Worm (Caenorhabditis elegans) whole organism, late embryonic: Measurements from ENCODE around the gene sel-5.

Experiments used
- C08G9.2 ChIP-seq: sonication (generic microtip); optimal IDR thresholded peaks from 2 replicates; lab custom pipeline; 2016; ENCODE audit warnings: mild to moderate bottlenecking, missing genetic modification characterization, moderate library complexity, missing compliant biosample characterization
- F13H6.1 ChIP-seq: sonication (generic microtip); optimal IDR thresholded peaks from 2 replicates; lab custom pipeline; 2016; ENCODE audit warnings: missing genetic modification characterization, missing compliant biosample characterization
- K02D7.2 ChIP-seq: sonication (generic microtip); optimal IDR thresholded peaks from 2 replicates; lab custom pipeline; 2017; ENCODE audit warnings: mild to moderate bottlenecking, missing genetic modification characterization, missing compliant biosample characterization
- T23F11.4 ChIP-seq: fragments of 200-800 bp; sonication (Bioruptor generic); optimal IDR thresholded peaks from 2 replicates; lab custom pipeline; 2018; ENCODE audit warnings: mild to moderate bottlenecking, missing genetic modification characterization, missing compliant biosample characterization
- ahr-1 ChIP-seq: sonication (generic microtip); optimal IDR thresholded peaks from 2 replicates; lab custom pipeline; 2016; ENCODE audit warnings: missing genetic modification characterization, missing compliant biosample characterization
- ama-1 ChIP-seq: fragments of 150-350 bp; optimal IDR thresholded peaks from 2 replicates; lab custom pipeline; 2014
- ceh-19 ChIP-seq: fragments of 200-800 bp; sonication (Bioruptor generic); optimal IDR thresholded peaks from 2 replicates; lab custom pipeline; 2018; ENCODE audit warnings: mild to moderate bottlenecking, missing genetic modification characterization, missing compliant biosample characterization
- ceh-22 ChIP-seq: sonication (generic microtip); optimal IDR thresholded peaks from 2 replicates; lab custom pipeline; 2017; ENCODE audit warnings: missing biosample characterization, missing genetic modification characterization
- ceh-24 ChIP-seq: sonication (generic microtip); optimal IDR thresholded peaks from 2 replicates; lab custom pipeline; 2016; ENCODE audit warnings: mild to moderate bottlenecking, missing genetic modification characterization, missing compliant biosample characterization
- ceh-30 ChIP-seq: fragments of 150-350 bp; optimal IDR thresholded peaks from 2 replicates; lab custom pipeline; 2014; ENCODE audit warnings: missing biosample characterization, missing genetic modification characterization
- ceh-31 ChIP-seq: sonication (generic microtip); optimal IDR thresholded peaks from 2 replicates; lab custom pipeline; 2016; ENCODE audit warnings: missing genetic modification characterization, missing compliant biosample characterization
- ceh-45 ChIP-seq: fragments of 200-800 bp; sonication (Bioruptor generic); IDR thresholded peaks from 2 replicates; pipeline ENCODE4 v1.3.6; 2022; ENCODE audit warnings: missing genetic modification reagents, missing genetic modification characterization, missing compliant biosample characterization
- ceh-9 ChIP-seq: sonication (generic microtip); optimal IDR thresholded peaks from 2 replicates; lab custom pipeline; 2016; ENCODE audit warnings: mild to moderate bottlenecking, missing genetic modification characterization, inconsistent platforms, missing compliant biosample characterization
- dmd-4 ChIP-seq: sonication (generic microtip); optimal IDR thresholded peaks from 2 replicates; lab custom pipeline; 2016; ENCODE audit warnings: borderline replicate concordance, missing genetic modification characterization, missing compliant biosample characterization
- elt-2 ChIP-seq: sonication (generic microtip); optimal IDR thresholded peaks from 2 replicates; lab custom pipeline; 2016; ENCODE audit warnings: missing genetic modification reagents, missing genetic modification characterization, missing compliant biosample characterization
- elt-4 ChIP-seq: sonication (generic microtip); optimal IDR thresholded peaks from 2 replicates; lab custom pipeline; 2016; ENCODE audit warnings: missing genetic modification characterization, missing compliant biosample characterization
- ets-4 ChIP-seq: sonication (generic microtip); optimal IDR thresholded peaks from 2 replicates; lab custom pipeline; 2016; ENCODE audit warnings: missing genetic modification characterization, missing compliant biosample characterization
- fkh-10 ChIP-seq: fragments of 150-350 bp; optimal IDR thresholded peaks from 2 replicates; lab custom pipeline; 2014; ENCODE audit warnings: missing biosample characterization, missing genetic modification reagents, missing genetic modification characterization
- gmeb-2 ChIP-seq: sonication (generic microtip); optimal IDR thresholded peaks from 2 replicates; lab custom pipeline; 2016; ENCODE audit warnings: missing genetic modification characterization, inconsistent platforms, missing compliant biosample characterization
- hlh-15 ChIP-seq: sonication (generic microtip); optimal IDR thresholded peaks from 2 replicates; lab custom pipeline; 2016; ENCODE audit warnings: missing genetic modification characterization, missing compliant biosample characterization
- hlh-8 ChIP-seq: sonication (generic microtip); optimal IDR thresholded peaks from 2 replicates; lab custom pipeline; 2016; ENCODE audit warnings: missing genotype, missing genetic modification characterization, missing compliant biosample characterization
- madf-2 ChIP-seq: sonication (generic microtip); optimal IDR thresholded peaks from 2 replicates; lab custom pipeline; 2017; ENCODE audit warnings: missing genetic modification characterization, missing compliant biosample characterization
- mec-3 ChIP-seq: sonication (generic microtip); optimal IDR thresholded peaks from 2 replicates; lab custom pipeline; 2016; ENCODE audit warnings: borderline replicate concordance, missing genetic modification characterization, missing compliant biosample characterization
- nfya-1 ChIP-seq: sonication (generic microtip); optimal IDR thresholded peaks from 2 replicates; lab custom pipeline; 2017; ENCODE audit warnings: missing genetic modification characterization, mild to moderate bottlenecking, missing compliant biosample characterization, antibody characterized with exemption, moderate library complexity
- nhr-11 ChIP-seq: fragments of 150-350 bp; optimal IDR thresholded peaks from 2 replicates; lab custom pipeline; 2014; ENCODE audit warnings: missing biosample characterization, missing genetic modification characterization
- odd-2 ChIP-seq: sonication (generic microtip); optimal IDR thresholded peaks from 2 replicates; lab custom pipeline; 2017; ENCODE audit warnings: antibody characterized with exemption, mild to moderate bottlenecking, missing genetic modification characterization, missing compliant biosample characterization
- pag-3 ChIP-seq: sonication (generic microtip); optimal IDR thresholded peaks from 2 replicates; lab custom pipeline; 2016; ENCODE audit warnings: missing compliant biosample characterization, missing genetic modification characterization, borderline replicate concordance
- pat-9 ChIP-seq: fragments of 200-800 bp; sonication (Bioruptor generic); optimal IDR thresholded peaks from 2 replicates; lab custom pipeline; 2018; ENCODE audit warnings: mild to moderate bottlenecking, missing genetic modification characterization, moderate library complexity, missing compliant biosample characterization
- pax-1 ChIP-seq: fragments of 150-350 bp; optimal IDR thresholded peaks from 2 replicates; lab custom pipeline; 2014; ENCODE audit warnings: missing biosample characterization, missing genetic modification characterization
- pha-4 ChIP-seq: fragments of 150-350 bp; optimal IDR thresholded peaks from 2 replicates; lab custom pipeline; 2018; ENCODE audit warnings: missing biosample characterization, missing genetic modification reagents, missing genetic modification characterization
- pqm-1 ChIP-seq: sonication (generic microtip); optimal IDR thresholded peaks from 2 replicates; lab custom pipeline; 2016; ENCODE audit warnings: missing genetic modification characterization, missing compliant biosample characterization
- ref-2 ChIP-seq: sonication (generic microtip); optimal IDR thresholded peaks from 2 replicates; lab custom pipeline; 2016; ENCODE audit warnings: missing genetic modification characterization, missing compliant biosample characterization
- rnt-1 ChIP-seq: sonication (generic microtip); optimal IDR thresholded peaks from 2 replicates; lab custom pipeline; 2016; ENCODE audit warnings: missing genetic modification characterization, missing compliant biosample characterization
- sdc-2 ChIP-seq: sonication (generic microtip); optimal IDR thresholded peaks from 2 replicates; lab custom pipeline; 2016; ENCODE audit warnings: missing genotype, missing genetic modification characterization, missing compliant biosample characterization
- sox-2 ChIP-seq: fragments of 200-800 bp; sonication (Bioruptor generic); IDR thresholded peaks from 2 replicates; pipeline ENCODE4 v1.3.6; 2022; ENCODE audit warnings: missing genetic modification reagents, missing genetic modification characterization, missing compliant biosample characterization
- syd-9 ChIP-seq: sonication (generic microtip); optimal IDR thresholded peaks from 2 replicates; lab custom pipeline; 2016; ENCODE audit warnings: mild to moderate bottlenecking, missing genetic modification characterization, moderate library complexity, missing compliant biosample characterization
- tbx-2 ChIP-seq: sonication (generic microtip); optimal IDR thresholded peaks from 2 replicates; lab custom pipeline; 2016; ENCODE audit warnings: missing genetic modification characterization, missing compliant biosample characterization
- unc-3 ChIP-seq, 2 experiments: fragments of 200-800 bp in 1 of 2; sonication (Bioruptor generic) in 1 of 2; sonication (generic microtip) in 1 of 2; conservative IDR thresholded peaks in 1 of 2; optimal IDR thresholded peaks in 1 of 2; 2 replicates each; pipeline versions ENCODE4 v1.3.6 to Lab custom; 2016 to 2022; ENCODE audit warnings: missing compliant biosample characterization in 2 of 2, missing genetic modification characterization in 2 of 2, missing genetic modification reagents in 1 of 2
- unc-42 ChIP-seq: sonication (generic microtip); optimal IDR thresholded peaks from 2 replicates; lab custom pipeline; 2016; ENCODE audit warnings: missing genotype, missing genetic modification characterization, missing compliant biosample characterization
- unc-55 ChIP-seq: sonication (generic microtip); optimal IDR thresholded peaks from 2 replicates; lab custom pipeline; 2017; ENCODE audit warnings: missing biosample characterization, missing genetic modification reagents, missing genetic modification characterization
- unc-86 ChIP-seq: sonication (generic microtip); optimal IDR thresholded peaks from 2 replicates; lab custom pipeline; 2016; ENCODE audit warnings: missing genetic modification characterization, missing compliant biosample characterization
- zip-5 ChIP-seq: sonication (generic microtip); optimal IDR thresholded peaks from 2 replicates; lab custom pipeline; 2016; ENCODE audit warnings: missing genetic modification characterization, missing compliant biosample characterization
- ztf-16 ChIP-seq: sonication (generic microtip); optimal IDR thresholded peaks from 2 replicates; lab custom pipeline; 2017; ENCODE audit warnings: missing genetic modification characterization, missing compliant biosample characterization

sel-5 gene

DNA sequence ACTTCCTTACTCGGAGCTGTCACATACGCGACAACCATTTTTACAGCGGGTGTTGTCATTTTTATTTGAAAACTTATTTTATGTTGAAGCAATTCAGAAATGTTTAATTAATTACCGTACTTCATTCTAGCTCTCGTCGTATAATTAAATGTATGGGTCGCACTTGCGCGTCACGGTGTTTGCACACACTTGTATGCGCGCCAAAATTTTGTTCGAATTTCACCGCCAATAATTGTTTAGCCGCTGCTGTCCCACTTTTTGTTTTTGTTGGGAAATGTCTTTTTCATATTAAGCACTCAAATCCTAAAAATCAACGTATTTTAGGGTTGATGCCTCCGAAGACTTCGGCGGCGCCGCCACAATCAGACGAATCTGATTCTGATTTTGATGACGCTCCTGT is 8.9 kb upstream of the sel-5 start, which contains the start of the genes F35G12.7 and smc-4 (continued):
- TF ChIP-seq elt-4 (tag; lab: Kevin White, UChicago) (no peak), mec-3 (tag; lab: Kevin White, UChicago) (no peak), pax-1 (no peak), pqm-1 (tag; lab: Kevin White, UChicago) (no peak), nhr-11 (no peak), ceh-24 (tag; lab: Kevin White, UChicago) (no peak), zip-5 (no peak), elt-2 (no peak), dmd-4 (no peak), ceh-19 (GFP tag; lab: Kevin White, UChicago) (no peak), ama-1 (lab: Kevin White, UChicago) (no peak), C08G9.2 (tag; lab: Kevin White, UChicago) (no peak), unc-55 (GFP tag; lab: Kevin White, UChicago) (no peak), ceh-9 (tag; lab: Kevin White, UChicago) (no peak), hlh-8 (tag; lab: Kevin White, UChicago) (no peak), odd-2 (no peak), ceh-31 (tag; lab: Kevin White, UChicago) (peak; percentile 29), gmeb-2 (tag; lab: Kevin White, UChicago) (no peak), unc-42 (tag; lab: Kevin White, UChicago) (peak; percentile 88), rnt-1 (no peak), tbx-2 (tag; lab: Kevin White, UChicago) (peak; percentile 16), ets-4 (no peak), unc-86 (tag; lab: Kevin White, UChicago) (no peak), pat-9 (no peak), unc-3 (GFP tag; conservative IDR thresholded peaks at IDR 0.05; lab: Robert Waterston, UW) (no peak), unc-3 (tag; optimal IDR thresholded peaks at IDR 0.05; lab: Kevin White, UChicago) (no peak), ahr-1 (tag; lab: Kevin White, UChicago) (no peak), syd-9 (tag; lab: Kevin White, UChicago) (no peak), T23F11.4 (GFP tag; lab: Kevin White, UChicago) (no peak), F13H6.1 (tag; lab: Kevin White, UChicago) (no peak), ceh-30 (tag; lab: Kevin White, UChicago) (no peak), fkh-10 (no peak), K02D7.2 (no peak), ztf-16 (tag; lab: Kevin White, UChicago) (no peak), ceh-45 (GFP tag; lab: Robert Waterston, UW) (no peak), sdc-2 (tag; lab: Kevin White, UChicago) (no peak), hlh-15 (tag; lab: Kevin White, UChicago) (no peak), ceh-22 (tag; lab: Kevin White, UChicago) (no peak), ref-2 (tag; lab: Kevin White, UChicago) (no peak), pha-4 (tag; lab: Kevin White, UChicago) (no peak), sox-2 (peak; percentile 14; the same call in 1 of the 2 replicates), madf-2 (tag; lab: Kevin White, UChicago) (no peak), pag-3 (tag; lab: Kevin White, UChicago) (no peak)

DNA sequence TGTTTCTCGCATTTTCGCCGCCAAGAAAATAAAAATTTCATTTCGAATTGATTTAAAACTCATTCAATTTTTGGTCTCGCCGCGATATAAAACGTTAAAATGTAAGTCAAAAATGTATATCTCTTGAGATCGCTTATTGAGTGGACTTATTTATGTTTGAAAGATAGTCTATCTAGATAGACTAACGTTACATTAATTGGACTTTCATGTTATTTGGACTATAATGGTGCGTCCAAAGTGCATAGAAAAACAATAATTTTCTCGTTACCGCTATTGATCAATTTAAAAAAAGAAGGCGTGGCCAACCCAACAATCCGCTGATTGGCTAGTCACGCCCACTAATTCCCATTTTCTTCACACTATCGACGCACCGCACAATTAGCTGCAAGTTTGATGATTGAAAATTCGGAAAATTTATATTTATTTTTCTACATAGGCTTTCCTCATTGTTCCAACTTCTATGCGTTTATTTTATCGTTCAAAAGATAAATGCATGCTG is 5.9 kb upstream of the sel-5 start, which contains the start of gene F35G12.5:
Gene F35G12.5 (plus strand): TSS at position 51 of the 499 bp plus-strand sequence.
- TF ChIP-seq nfya-1 (tag; lab: Kevin White, UChicago) = peak; percentile 95
- no peak for TF ChIP-seq ref-2 (tag; lab: Kevin White, UChicago)
- no peak for TF ChIP-seq fkh-10
- TF ChIP-seq, all 69 proteins: peak for 1
